Worm (Caenorhabditis elegans) whole organism, midembryonic: Measurements from ENCODE around the gene hlh-11.

Experiments
- T22C8.4 ChIP-seq: fragments of 200-800 bp; sonication (Bioruptor generic); IDR thresholded peaks from 2 replicates; pipeline ENCODE4 v1.3.6; 2022; ENCODE audit warnings: missing genetic modification characterization, missing compliant biosample characterization
- flt-1 ChIP-seq: fragments of 200-800 bp; sonication (Bioruptor generic); IDR thresholded peaks from 2 replicates; pipeline ENCODE4 v1.3.6; 2022; ENCODE audit warnings: missing genetic modification characterization, missing compliant biosample characterization
- klf-2 ChIP-seq: fragments of 200-800 bp; sonication (Bioruptor generic); conservative IDR thresholded peaks from 2 replicates; pipeline ENCODE4 v1.3.6; 2022; ENCODE audit warnings: missing genetic modification reagents, missing genetic modification characterization, missing compliant biosample characterization
- med-1 ChIP-seq: sonication (generic microtip); optimal IDR thresholded peaks from 2 replicates; lab custom pipeline; 2017; ENCODE audit warnings: missing genetic modification characterization, mild to moderate bottlenecking, missing compliant biosample characterization, antibody characterized with exemption, missing genetic modification reagents; ENCODE audit not compliant: insufficient read depth
- ref-1 ChIP-seq: fragments of 200-800 bp; sonication (Bioruptor generic); conservative IDR thresholded peaks from 2 replicates; pipeline ENCODE4 v1.3.6; 2022; ENCODE audit warnings: missing genetic modification reagents, missing genetic modification characterization, missing compliant biosample characterization
- tab-1 ChIP-seq: fragments of 200-800 bp; sonication (Bioruptor generic); IDR thresholded peaks from 2 replicates; pipeline ENCODE4 v1.3.6; 2022; ENCODE audit warnings: missing genetic modification characterization, missing compliant biosample characterization
- ztf-23 ChIP-seq: fragments of 200-800 bp; sonication (Bioruptor generic); IDR thresholded peaks from 2 replicates; pipeline ENCODE4 v1.3.6; 2022; ENCODE audit warnings: missing genetic modification reagents, missing genetic modification characterization, missing compliant biosample characterization
- ztf-29 ChIP-seq: fragments of 200-800 bp; sonication (Bioruptor generic); IDR thresholded peaks from 2 replicates; pipeline ENCODE4 v1.3.6; 2022; ENCODE audit warnings: missing genetic modification reagents, missing genetic modification characterization, missing compliant biosample characterization

ce11 chrIII:9598168-9598567 lies 21.3 kb upstream of the hlh-11 start, which contains the start of gene F58A4.1:
- TF ChIP-seq klf-2 (GFP tag; lab: Robert Waterston, UW): no peak
- TF ChIP-seq T22C8.4: no peak
- no peak for TF ChIP-seq tab-1 (GFP tag; lab: Robert Waterston, UW)
- TF ChIP-seq ref-1: no peak
- TF ChIP-seq ztf-23 (GFP tag; lab: Robert Waterston, UW): no peak
- no peak for TF ChIP-seq ztf-29 (GFP tag; lab: Robert Waterston, UW)
- TF ChIP-seq med-1 (GFP tag; lab: Kevin White, UChicago): no peak
- no peak for TF ChIP-seq flt-1 (GFP tag; lab: Robert Waterston, UW)
